Fruit fly (Drosophila melanogaster) whole organism, prepupa: ENCODE measurements around the gene CG31601.

ENCODE experiments used
- Blimp-1 ChIP-seq: fragments of 200-800 bp; sonication (Bioruptor generic); optimal IDR thresholded peaks from 3 replicates; lab custom pipeline; 2017; ENCODE audit warnings: missing biosample characterization, missing genetic modification characterization, mild to moderate bottlenecking, moderate library complexity, missing genetic modification reagents
- CG10631 ChIP-seq: fragments of 200-800 bp; sonication (Bioruptor generic); optimal IDR thresholded peaks from 2 replicates; lab custom pipeline; 2016; ENCODE audit warnings: missing biosample characterization, missing genetic modification characterization
- CG11294 ChIP-seq: fragments of 200-800 bp; sonication (Bioruptor generic); IDR thresholded peaks from 2 replicates; pipeline ENCODE4 v1.3.6; 2022; ENCODE audit warnings: missing biosample characterization, missing genetic modification characterization
- CG11902 ChIP-seq: fragments of 200-800 bp; sonication (Bioruptor generic); optimal IDR thresholded peaks from 3 replicates; lab custom pipeline; 2016; ENCODE audit warnings: missing biosample characterization, missing genetic modification characterization
- CG3032 ChIP-seq: fragments of 200-800 bp; optimal IDR thresholded peaks from 2 replicates; lab custom pipeline; 2019; ENCODE audit warnings: missing biosample characterization, mild to moderate bottlenecking, missing genetic modification characterization, moderate library complexity
- CG8319 ChIP-seq: fragments of 200-800 bp; sonication (Bioruptor generic); optimal IDR thresholded peaks from 3 replicates; lab custom pipeline; 2016; ENCODE audit warnings: missing biosample characterization, missing genetic modification characterization
- CG8632 ChIP-seq: fragments of 200-800 bp; sonication (Bioruptor generic); optimal IDR thresholded peaks from 3 replicates; lab custom pipeline; 2016; ENCODE audit warnings: missing biosample characterization, missing genetic modification characterization
- Eip75B ChIP-seq: fragments of 200-800 bp; sonication (Bioruptor generic); optimal IDR thresholded peaks from 3 replicates; lab custom pipeline; 2016; ENCODE audit warnings: missing biosample characterization, missing genetic modification characterization
- Eip93F ChIP-seq: fragments of 200-800 bp; sonication (Bioruptor generic); optimal IDR thresholded peaks from 2 replicates; lab custom pipeline; 2016; ENCODE audit warnings: missing biosample characterization, mild to moderate bottlenecking, missing genetic modification characterization
- Ets96B ChIP-seq: fragments of 200-800 bp; optimal IDR thresholded peaks from 2 replicates; lab custom pipeline; 2019; ENCODE audit warnings: missing biosample characterization, mild to moderate bottlenecking, missing genetic modification characterization, moderate library complexity
- Gug ChIP-seq: fragments of 200-800 bp; sonication (Bioruptor generic); IDR thresholded peaks from 2 replicates; pipeline ENCODE4 v1.3.6; 2022; ENCODE audit warnings: missing biosample characterization, missing genetic modification characterization
- Hr38 ChIP-seq: sonication (Bioruptor generic); optimal IDR thresholded peaks from 2 replicates; lab custom pipeline; 2016; ENCODE audit warnings: missing biosample characterization, missing genetic modification characterization
- Hr39 ChIP-seq: fragments of 200-800 bp; sonication (Bioruptor generic); optimal IDR thresholded peaks from 2 replicates; lab custom pipeline; 2016; ENCODE audit warnings: missing biosample characterization, missing genetic modification characterization
- Sox14 ChIP-seq: fragments of 200-800 bp; sonication (Bioruptor generic); optimal IDR thresholded peaks from 3 replicates; lab custom pipeline; 2016; ENCODE audit warnings: missing biosample characterization, missing genetic modification characterization
- acj6 ChIP-seq: fragments of 200-800 bp; sonication (Bioruptor generic); optimal IDR thresholded peaks from 3 replicates; lab custom pipeline; 2016; ENCODE audit warnings: missing biosample characterization, missing genetic modification characterization
- cyc ChIP-seq: fragments of 200-800 bp; sonication (Bioruptor generic); optimal IDR thresholded peaks from 3 replicates; lab custom pipeline; 2016; ENCODE audit warnings: missing biosample characterization, missing genetic modification characterization
- dac ChIP-seq: fragments of 200-800 bp; sonication (Bioruptor generic); optimal IDR thresholded peaks from 2 replicates; lab custom pipeline; 2017; ENCODE audit warnings: missing biosample characterization, mild to moderate bottlenecking, missing genetic modification characterization
- dsx ChIP-seq: fragments of 200-800 bp; optimal IDR thresholded peaks from 3 replicates; lab custom pipeline; 2019; ENCODE audit warnings: missing biosample characterization, mild to moderate bottlenecking, missing genetic modification characterization, moderate library complexity; ENCODE audit not compliant: poor library complexity, severe bottlenecking
- eg ChIP-seq: fragments of 200-800 bp; sonication (Bioruptor generic); IDR thresholded peaks from 3 replicates; pipeline ENCODE4 v1.3.6; 2022; ENCODE audit warnings: missing biosample characterization, missing genetic modification characterization
- fd59A ChIP-seq: fragments of 200-800 bp; sonication (Bioruptor generic); optimal IDR thresholded peaks from 2 replicates; lab custom pipeline; 2017; ENCODE audit warnings: missing biosample characterization, mild to moderate bottlenecking, missing genetic modification characterization, missing genetic modification reagents
- fd85E ChIP-seq: fragments of 200-800 bp; sonication (Bioruptor generic); optimal IDR thresholded peaks from 3 replicates; lab custom pipeline; 2016; ENCODE audit warnings: missing biosample characterization, missing genetic modification characterization
- lz ChIP-seq: fragments of 200-800 bp; sonication (Bioruptor generic); optimal IDR thresholded peaks from 3 replicates; lab custom pipeline; 2016; ENCODE audit warnings: missing biosample characterization, missing genetic modification characterization
- net ChIP-seq: fragments of 200-800 bp; sonication (Bioruptor generic); optimal IDR thresholded peaks from 3 replicates; lab custom pipeline; 2016; ENCODE audit warnings: missing biosample characterization, missing genetic modification characterization
- spab ChIP-seq: fragments of 200-800 bp; sonication (Bioruptor generic); optimal IDR thresholded peaks from 2 replicates; lab custom pipeline; 2017; ENCODE audit warnings: missing biosample characterization, mild to moderate bottlenecking, missing genetic modification characterization, missing genetic modification reagents

Gene CG31601

DNA sequence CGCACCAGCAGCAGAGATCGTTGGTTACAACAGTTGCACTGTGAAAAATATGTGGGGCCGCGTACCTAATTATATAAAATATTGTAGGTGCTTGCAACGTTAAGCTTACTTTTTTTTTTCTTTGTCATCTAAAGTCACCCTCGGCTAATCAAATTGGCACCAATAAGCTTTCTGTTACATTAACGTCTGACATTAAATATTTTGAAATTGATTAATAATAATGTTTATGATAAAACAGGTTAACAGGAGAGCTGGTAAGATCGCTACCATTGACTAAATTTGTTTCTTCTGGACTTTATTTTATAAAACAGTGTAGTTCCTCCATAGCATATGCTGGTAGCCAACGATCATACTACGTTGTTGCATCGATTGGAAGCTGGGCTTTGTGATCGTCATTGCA is 50.3 kb downstream of the CG31601 start (continued):
- peak; percentile 39 for TF ChIP-seq Sox14 (GFP tag; lab: Kevin White, UChicago)
- no peak for TF ChIP-seq net
- TF ChIP-seq Hr39 (GFP tag; lab: Kevin White, UChicago): peak; percentile 25
- TF ChIP-seq CG3032: peak; percentile 51
- TF ChIP-seq spab (GFP tag; lab: Kevin White, UChicago): peak; percentile 7
- no peak for TF ChIP-seq fd85E
- no peak for TF ChIP-seq Ets96B (tag; lab: Kevin White, UChicago)
- TF ChIP-seq lz (GFP tag; lab: Kevin White, UChicago): peak; percentile 17
- TF ChIP-seq dac: no peak
- no peak for TF ChIP-seq CG8319 (GFP tag; lab: Kevin White, UChicago)
- no peak for TF ChIP-seq Eip75B
- peak; percentile 19 for TF ChIP-seq acj6 (GFP tag; lab: Kevin White, UChicago)
- no peak for TF ChIP-seq eg (GFP tag; lab: Robert Waterston, UW)
- TF ChIP-seq CG11294 (GFP tag; lab: Robert Waterston, UW): no peak
- no peak for TF ChIP-seq CG11902 (GFP tag; lab: Kevin White, UChicago)

DNA sequence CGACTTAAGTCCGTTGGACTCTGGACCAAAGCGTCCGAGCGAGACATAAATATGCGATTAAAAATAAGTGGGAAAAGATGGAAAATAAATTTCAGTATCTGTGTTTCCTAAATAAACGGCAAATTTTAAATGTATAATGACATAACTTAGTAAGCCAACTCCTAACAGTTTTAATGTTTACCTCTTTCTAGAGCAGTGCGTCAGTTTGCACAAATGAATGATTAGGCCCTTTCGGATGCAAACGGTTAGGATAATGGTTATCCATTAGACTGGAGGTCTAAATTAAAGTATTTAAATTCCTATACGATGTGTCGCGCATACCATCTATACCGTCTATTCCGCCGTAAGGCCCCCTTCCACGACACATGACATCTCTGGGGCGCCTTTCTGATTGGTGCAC is 50.8 kb downstream of the CG31601 start, which contains the start of gene CG2528:
Gene CG2528, minus strand, starts transcription at position 101 of the 400 bp plus-strand sequence.
- TF ChIP-seq dsx (GFP tag; lab: Kevin White, UChicago) (no peak), fd59A (GFP tag; lab: Kevin White, UChicago) (no peak), CG8632 (GFP tag; lab: Kevin White, UChicago) (no peak), Hr38 (GFP tag; lab: Kevin White, UChicago) (no peak), cyc (GFP tag; lab: Kevin White, UChicago) (no peak), Blimp-1 (no peak), CG10631 (GFP tag; lab: Kevin White, UChicago) (no peak), Eip93F (GFP tag; lab: Kevin White, UChicago) (no peak), Gug (GFP tag; lab: Robert Waterston, UW) (no peak)
